Fruit fly (Drosophila melanogaster) Kc167 (cell line): Measurements from ENCODE around the gene CG43050.

Experiments
- Sin3A ChIP-seq: fragments of >200 bp; optimal IDR thresholded peaks from 2 replicates; lab custom pipeline; 2018; ENCODE audit warnings: missing external identifiers
- h ChIP-seq: fragments of >200 bp; optimal IDR thresholded peaks from 3 replicates; lab custom pipeline; 2018; ENCODE audit warnings: missing external identifiers

DNA sequence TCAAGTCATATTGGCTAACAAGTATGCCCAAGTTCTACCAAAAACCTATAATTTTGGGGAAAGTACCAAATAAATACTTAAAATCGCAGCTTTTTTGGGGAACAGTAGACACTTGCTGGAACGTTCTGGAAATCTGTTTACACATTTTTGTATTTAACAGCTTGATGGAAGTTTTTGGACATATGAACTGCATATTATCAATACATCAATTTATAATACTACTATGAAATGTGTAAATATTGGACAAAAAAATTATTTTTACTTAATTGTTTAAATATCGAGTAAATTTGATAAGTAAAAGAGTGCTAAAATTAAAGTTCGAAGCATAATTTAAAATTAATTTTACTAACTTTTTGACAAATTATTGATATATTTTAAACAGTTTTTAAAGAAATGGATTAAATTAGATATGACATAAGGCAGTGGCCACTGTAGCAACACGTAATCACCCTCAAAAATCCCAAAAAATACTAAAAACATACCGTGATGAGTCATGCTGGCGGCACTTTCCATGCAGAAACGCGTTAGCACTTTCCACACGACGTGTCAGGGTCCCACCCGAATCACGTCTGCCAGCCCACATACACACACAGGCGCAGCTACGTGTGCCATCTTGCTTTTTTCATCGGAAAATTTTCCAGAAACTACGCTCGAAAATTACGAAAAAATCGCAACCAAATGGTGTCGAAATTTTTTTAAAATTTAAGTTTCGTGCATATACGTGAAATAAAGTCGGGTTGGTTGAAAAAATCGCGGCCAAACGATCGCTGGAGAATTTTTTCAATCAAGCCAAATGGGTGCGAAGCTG is 46.1 kb downstream of the CG43050 start, which contains the start of gene Sirt1:
- TF ChIP-seq h (lab: Kevin White, UChicago) (no peak), Sin3A (lab: Kevin White, UChicago) (peak; percentile 36)
